Worm (Caenorhabditis elegans): Measurements from ENCODE around the gene ins-19.

- TF ChIP-seq snpc-4 (tag; optimal IDR thresholded peaks at IDR 0.05), result no peak
- no peak for TF ChIP-seq zag-1 (tag; optimal IDR thresholded peaks at IDR 0.05)
- no peak for TF ChIP-seq nhr-25 (tag; optimal IDR thresholded peaks at IDR 0.05)
- TF ChIP-seq tbx-2 (tag; optimal IDR thresholded peaks at IDR 0.05), result no peak
- TF ChIP-seq ceh-16 (tag; optimal IDR thresholded peaks at IDR 0.05), result no peak
- TF ChIP-seq ceh-28 (tag; optimal IDR thresholded peaks at IDR 0.05), result no peak
Measured at ce11 chrII:3149521-3150190, 23.4 kb upstream of the ins-19 start, which contains the start of the genes T10D4.11 and T10D4.1.
